Worm (Caenorhabditis elegans) whole organism, early embryonic: Measurements from ENCODE around the gene ZC443.4.

Experiments used
- ama-1 ChIP-seq: fragments of 150-350 bp; optimal IDR thresholded peaks from 2 replicates; lab custom pipeline; 2014
- ceh-13 ChIP-seq: fragments of 200-800 bp; sonication (Bioruptor generic); optimal IDR thresholded peaks from 2 replicates; lab custom pipeline; 2018; ENCODE audit warnings: mild to moderate bottlenecking, missing genetic modification characterization, missing compliant biosample characterization
- ceh-36 ChIP-seq: sonication (generic microtip); optimal IDR thresholded peaks from 2 replicates; lab custom pipeline; 2016; ENCODE audit warnings: missing genetic modification characterization, inconsistent platforms, missing compliant biosample characterization
- flt-1 ChIP-seq: fragments of 200-800 bp; sonication (Bioruptor generic); IDR thresholded peaks from 2 replicates; pipeline ENCODE4 v1.3.6; 2022; ENCODE audit warnings: missing genetic modification characterization, missing compliant biosample characterization
- hmbx-1 ChIP-seq: sonication (generic microtip); optimal IDR thresholded peaks from 2 replicates; lab custom pipeline; 2016; ENCODE audit warnings: mild to moderate bottlenecking, missing genetic modification characterization, missing compliant biosample characterization
- hnd-1 ChIP-seq: sonication (generic microtip); optimal IDR thresholded peaks from 2 replicates; lab custom pipeline; 2016; ENCODE audit warnings: missing genetic modification characterization, missing compliant biosample characterization
- scrt-1 ChIP-seq: fragments of 200-800 bp; sonication (Bioruptor generic); IDR thresholded peaks from 2 replicates; pipeline ENCODE4 v1.3.6; 2022; ENCODE audit warnings: missing genetic modification characterization, missing compliant biosample characterization
- sea-1 ChIP-seq: fragments of 200-800 bp; sonication (Bioruptor generic); conservative IDR thresholded peaks from 2 replicates; pipeline ENCODE4 v1.3.6; 2022; ENCODE audit warnings: missing genetic modification characterization, missing compliant biosample characterization
- tbx-11 ChIP-seq: fragments of 200-800 bp; sonication (Bioruptor generic); IDR thresholded peaks from 2 replicates; pipeline ENCODE4 v1.3.6; 2022; ENCODE audit warnings: missing genetic modification characterization, missing compliant biosample characterization
- tbx-37 ChIP-seq: fragments of 200-800 bp; sonication (Bioruptor generic); conservative IDR thresholded peaks from 2 replicates; pipeline ENCODE4 v1.3.6; 2022; ENCODE audit warnings: missing genetic modification reagents, missing genetic modification characterization, missing compliant biosample characterization
- tra-4 ChIP-seq: sonication (generic microtip); optimal IDR thresholded peaks from 2 replicates; lab custom pipeline; 2017; ENCODE audit warnings: missing genetic modification characterization, missing compliant biosample characterization

ce11 chrV:12797992-12798391 is 21.7 kb downstream of the ZC443.4 start, which contains the start of gene ugt-6:
- TF ChIP-seq ceh-13 (GFP tag; lab: Kevin White, UChicago): no peak
- TF ChIP-seq flt-1: no peak
- no peak for TF ChIP-seq tbx-11 (GFP tag; lab: Robert Waterston, UW)
- TF ChIP-seq ama-1 (lab: Kevin White, UChicago): no peak
- no peak for TF ChIP-seq ceh-36 (tag; lab: Kevin White, UChicago)
- no peak for TF ChIP-seq tbx-37 (GFP tag; lab: Robert Waterston, UW)
- no peak for TF ChIP-seq hmbx-1 (tag; lab: Kevin White, UChicago)
- no peak for TF ChIP-seq sea-1 (GFP tag; lab: Robert Waterston, UW)
- TF ChIP-seq tra-4 (tag; lab: Kevin White, UChicago): no peak
- TF ChIP-seq hnd-1 (tag; lab: Kevin White, UChicago): no peak
- TF ChIP-seq scrt-1 (GFP tag; lab: Robert Waterston, UW): no peak
